Worm (Caenorhabditis elegans) whole organism, L3 larva: ENCODE measurements around the gene mrps-9.

ENCODE experiments used
- R02D3.7 ChIP-seq: fragments of 150-350 bp; optimal IDR thresholded peaks from 2 replicates; lab custom pipeline; 2014; ENCODE audit warnings: missing biosample characterization, missing genetic modification characterization
- ZK546.5 ChIP-seq: sonication (generic microtip); optimal IDR thresholded peaks from 2 replicates; lab custom pipeline; 2017; ENCODE audit warnings: missing biosample characterization, missing genetic modification characterization
- ceh-16 ChIP-seq: sonication (generic microtip); optimal IDR thresholded peaks from 2 replicates; lab custom pipeline; 2017; ENCODE audit warnings: missing biosample characterization, missing genetic modification characterization
- ceh-28 ChIP-seq: fragments of 150-350 bp; optimal IDR thresholded peaks from 2 replicates; lab custom pipeline; 2014; ENCODE audit warnings: missing biosample characterization, missing genetic modification reagents, missing genetic modification characterization
- ceh-9 ChIP-seq: sonication (generic microtip); optimal IDR thresholded peaks from 2 replicates; lab custom pipeline; 2018; ENCODE audit warnings: missing biosample characterization, missing genetic modification characterization
- daf-12 ChIP-seq: fragments of 150-350 bp; optimal IDR thresholded peaks from 2 replicates; lab custom pipeline; 2014; ENCODE audit warnings: missing biosample characterization, missing genetic modification reagents, missing genetic modification characterization
- elt-1 ChIP-seq: fragments of 150-350 bp; optimal IDR thresholded peaks from 2 replicates; lab custom pipeline; 2014; ENCODE audit warnings: missing biosample characterization, missing genetic modification characterization
- elt-2 ChIP-seq: sonication (generic microtip); optimal IDR thresholded peaks from 2 replicates; lab custom pipeline; 2016; ENCODE audit warnings: missing genetic modification reagents, mild to moderate bottlenecking, missing genetic modification characterization, missing compliant biosample characterization
- elt-3 ChIP-seq, 3 experiments: fragments of 150-350 bp in 1 of 3; sonication (generic microtip) in 2 of 3; optimal IDR thresholded peaks; 2 replicates in 2 of 3; 4 replicates in 1 of 3; lab custom pipeline; 2014 to 2017; ENCODE audit warnings: missing biosample characterization in 3 of 3, missing genetic modification characterization in 3 of 3
- eor-1 ChIP-seq, 2 experiments: fragments of 150-350 bp; optimal IDR thresholded peaks; 2 replicates each; lab custom pipeline; 2014 to 2018; ENCODE audit warnings: missing biosample characterization in 2 of 2, missing genetic modification characterization in 2 of 2
- fkh-10 ChIP-seq: sonication (generic microtip); optimal IDR thresholded peaks from 2 replicates; lab custom pipeline; 2017; ENCODE audit warnings: missing biosample characterization, missing genetic modification reagents, missing genetic modification characterization
- fkh-2 ChIP-seq: fragments of 150-350 bp; optimal IDR thresholded peaks from 2 replicates; lab custom pipeline; 2014; ENCODE audit warnings: missing biosample characterization, missing genetic modification reagents, missing genetic modification characterization
- fos-1 ChIP-seq: fragments of 150-350 bp; optimal IDR thresholded peaks from 2 replicates; lab custom pipeline; 2014; ENCODE audit warnings: missing biosample characterization, missing genetic modification characterization
- hmg-11 ChIP-seq: sonication (generic microtip); optimal IDR thresholded peaks from 2 replicates; lab custom pipeline; 2016; ENCODE audit warnings: missing genetic modification characterization, missing compliant biosample characterization
- lin-15B ChIP-seq: fragments of 150-350 bp; optimal IDR thresholded peaks from 2 replicates; lab custom pipeline; 2014; ENCODE audit warnings: missing biosample characterization, missing genetic modification characterization
- mdl-1 ChIP-seq: fragments of 150-350 bp; optimal IDR thresholded peaks from 2 replicates; lab custom pipeline; 2014; ENCODE audit warnings: missing biosample characterization, missing genetic modification characterization
- nfya-1 ChIP-seq: sonication (generic microtip); optimal IDR thresholded peaks from 2 replicates; lab custom pipeline; 2017; ENCODE audit warnings: missing genetic modification characterization, mild to moderate bottlenecking, missing compliant biosample characterization, antibody characterized with exemption, moderate library complexity; ENCODE audit not compliant: insufficient read depth
- nhr-11 ChIP-seq: fragments of 150-350 bp; optimal IDR thresholded peaks from 2 replicates; lab custom pipeline; 2014; ENCODE audit warnings: missing biosample characterization, missing genetic modification characterization
- nhr-23 ChIP-seq: fragments of 150-350 bp; optimal IDR thresholded peaks from 2 replicates; lab custom pipeline; 2014; ENCODE audit warnings: missing biosample characterization, missing genetic modification reagents, missing genetic modification characterization
- nhr-237 ChIP-seq: fragments of 150-350 bp; optimal IDR thresholded peaks from 2 replicates; lab custom pipeline; 2014; ENCODE audit warnings: missing biosample characterization, missing genetic modification characterization
- nhr-25 ChIP-seq: sonication (generic microtip); optimal IDR thresholded peaks from 2 replicates; lab custom pipeline; 2017; ENCODE audit warnings: missing biosample characterization, missing genetic modification characterization
- nhr-28 ChIP-seq: fragments of 150-350 bp; optimal IDR thresholded peaks from 2 replicates; lab custom pipeline; 2014; ENCODE audit warnings: missing biosample characterization, missing genetic modification characterization
- nhr-43 ChIP-seq: sonication (generic microtip); optimal IDR thresholded peaks from 2 replicates; lab custom pipeline; 2016; ENCODE audit warnings: mild to moderate bottlenecking, missing genetic modification characterization, missing compliant biosample characterization; ENCODE audit not compliant: poor library complexity, severe bottlenecking
- nhr-67 ChIP-seq: fragments of 150-350 bp; optimal IDR thresholded peaks from 2 replicates; lab custom pipeline; 2014; ENCODE audit warnings: missing biosample characterization, missing genetic modification characterization
- nhr-76 ChIP-seq: fragments of 150-350 bp; sonication (generic microtip); optimal IDR thresholded peaks from 5 replicates; lab custom pipeline; 2014; ENCODE audit warnings: missing biosample characterization, missing genetic modification characterization
- pha-4 ChIP-seq: fragments of 150-350 bp; optimal IDR thresholded peaks from 2 replicates; lab custom pipeline; 2014; ENCODE audit warnings: missing biosample characterization, missing genetic modification reagents, missing genetic modification characterization
- sea-2 ChIP-seq: fragments of 150-350 bp; sonication (generic microtip); optimal IDR thresholded peaks from 4 replicates; lab custom pipeline; 2014; ENCODE audit warnings: missing biosample characterization, missing genetic modification reagents, missing genetic modification characterization
- snpc-4 ChIP-seq: fragments of 150-350 bp; optimal IDR thresholded peaks from 2 replicates; lab custom pipeline; 2014; ENCODE audit warnings: missing biosample characterization, missing genetic modification characterization
- tbx-2 ChIP-seq: sonication (generic microtip); optimal IDR thresholded peaks from 2 replicates; lab custom pipeline; 2016; ENCODE audit warnings: mild to moderate bottlenecking, missing genetic modification characterization, missing compliant biosample characterization
- zag-1 ChIP-seq: fragments of 150-350 bp; optimal IDR thresholded peaks from 2 replicates; lab custom pipeline; 2014; ENCODE audit warnings: missing biosample characterization, missing genetic modification characterization

Gene mrps-9

ce11 chrIII:8263377-8263776 lies 2.5 kb upstream of the mrps-9 start, which contains the start of gene col-91:
Gene col-91 (minus strand): TSS chrIII:8263664.
- TF ChIP-seq elt-3 (tag; optimal IDR thresholded peaks at IDR 0.05; lab: Kevin White, UChicago) (peak in 1 of 3 experiments; percentile 90), nhr-25 (tag; lab: Kevin White, UChicago) (peak; percentile 78), ceh-28 (tag; lab: Kevin White, UChicago) (no peak), tbx-2 (tag; lab: Kevin White, UChicago) (no peak)

- peak; percentile 42 for TF ChIP-seq nhr-23 (tag; lab: Kevin White, UChicago)
- peak; percentile 26 for TF ChIP-seq snpc-4 (tag; lab: Kevin White, UChicago)
- no peak for TF ChIP-seq ZK546.5 (tag; lab: Kevin White, UChicago)
- no peak for TF ChIP-seq hmg-11 (tag; lab: Kevin White, UChicago)
- no peak for TF ChIP-seq ceh-28 (tag; lab: Kevin White, UChicago)
- peak; percentile 9 for TF ChIP-seq nhr-25 (tag; lab: Kevin White, UChicago)
- peak; percentile 71 for TF ChIP-seq lin-15B (tag; lab: Kevin White, UChicago)
- no peak for TF ChIP-seq mdl-1 (tag; lab: Kevin White, UChicago)
- TF ChIP-seq R02D3.7: no peak
- no peak for TF ChIP-seq fkh-2 (tag; lab: Kevin White, UChicago)
- peak; percentile 51 for TF ChIP-seq nfya-1 (tag; lab: Kevin White, UChicago)
- no peak for TF ChIP-seq nhr-76 (tag; lab: Kevin White, UChicago)
- TF ChIP-seq nhr-28 (tag; lab: Kevin White, UChicago): no peak
- TF ChIP-seq ceh-9 (tag; lab: Kevin White, UChicago): no peak
- no peak for TF ChIP-seq sea-2
- no peak for TF ChIP-seq elt-2
- TF ChIP-seq zag-1 (tag; lab: Kevin White, UChicago): no peak
- no peak for TF ChIP-seq elt-1 (tag; lab: Kevin White, UChicago)
- TF ChIP-seq pha-4 (tag; lab: Kevin White, UChicago): peak; percentile 61
- TF ChIP-seq fos-1 (tag; lab: Kevin White, UChicago): no peak
- TF ChIP-seq nhr-11 (tag; lab: Kevin White, UChicago): no peak
- TF ChIP-seq nhr-43 (tag; lab: Kevin White, UChicago): no peak
- TF ChIP-seq ceh-16: no peak
These were observed 2.4 kb downstream of the mrps-9 start, which contains the start of the genes F09G8.7 and crn-7 for ce11 chrIII:8268296-8268695. Gene F09G8.7 (minus strand): TSS chrIII:8268355. Gene crn-7 (plus strand): TSS chrIII:8268531.

- TF ChIP-seq nhr-76 (tag; lab: Kevin White, UChicago) (no peak), nhr-67 (no peak), eor-1 (tag; optimal IDR thresholded peaks at IDR 0.05; lab: Kevin White, UChicago) (no peak)
- TF ChIP-seq, all 47 proteins: peak for 0
These were observed 5.9 kb downstream of the mrps-9 start, which contains the start of the genes mps-4 and F09G8.10 for ce11 chrIII:8271676-8272225. Gene mps-4 (minus strand): TSS chrIII:8271776. Gene F09G8.10 (minus strand): TSS chrIII:8272175.

- TF ChIP-seq nhr-76 (tag; lab: Kevin White, UChicago): no peak
- peak; percentile 6 for TF ChIP-seq elt-2
These were observed 10.0 kb downstream of the mrps-9 start, which contains the start of gene clec-160 for ce11 chrIII:8275871-8276270. Gene clec-160 (minus strand): TSS chrIII:8275971.

- TF ChIP-seq R02D3.7 (no peak), elt-3 (tag; optimal IDR thresholded peaks at IDR 0.05; lab: Kevin White, UChicago) (no peak), daf-12 (tag; lab: Kevin White, UChicago) (no peak), sea-2 (no peak), elt-1 (tag; lab: Kevin White, UChicago) (no peak), nhr-237 (tag; lab: Kevin White, UChicago) (no peak), ceh-9 (tag; lab: Kevin White, UChicago) (no peak), fkh-10 (GFP tag; lab: Kevin White, UChicago) (no peak)
These were observed 12.9 kb downstream of the mrps-9 start, which contains the start of gene mig-10 for ce11 chrIII:8278801-8279200. Gene mig-10 (plus strand): TSS chrIII:8279101.

ce11 chrIII:8279567-8279966 lies 13.7 kb downstream of the mrps-9 start:
- TF ChIP-seq elt-1 (tag; lab: Kevin White, UChicago): peak; percentile 20
- no peak for TF ChIP-seq fkh-2 (tag; lab: Kevin White, UChicago)
